Fruit fly (Drosophila melanogaster) whole organism: Measurements from ENCODE around the gene CG14329.

ENCODE experiments used
- CG8478 ChIP-seq: fragments of >200 bp; optimal IDR thresholded peaks from 2 replicates; lab custom pipeline; 2018; ENCODE audit warnings: inconsistent platforms
- Dll ChIP-seq: fragments of >200 bp; optimal IDR thresholded peaks from 2 replicates; lab custom pipeline; 2017
- EcR ChIP-seq, 2 experiments: fragments of >200 bp; optimal IDR thresholded peaks; 2 replicates each; lab custom pipeline; 2017; ENCODE audit warnings: missing biosample characterization in 2 of 2, missing genetic modification characterization in 2 of 2, missing genetic modification reagents in 2 of 2
- pan ChIP-seq: fragments of >200 bp; optimal IDR thresholded peaks from 2 replicates; lab custom pipeline; 2017
- psq ChIP-seq: fragments of >200 bp; optimal IDR thresholded peaks from 2 replicates; lab custom pipeline; 2017
- usp ChIP-seq: fragments of >200 bp; optimal IDR thresholded peaks from 2 replicates; lab custom pipeline; 2017; ENCODE audit warnings: missing biosample characterization, missing genetic modification characterization, mixed read lengths

The CG14329 gene

DNA sequence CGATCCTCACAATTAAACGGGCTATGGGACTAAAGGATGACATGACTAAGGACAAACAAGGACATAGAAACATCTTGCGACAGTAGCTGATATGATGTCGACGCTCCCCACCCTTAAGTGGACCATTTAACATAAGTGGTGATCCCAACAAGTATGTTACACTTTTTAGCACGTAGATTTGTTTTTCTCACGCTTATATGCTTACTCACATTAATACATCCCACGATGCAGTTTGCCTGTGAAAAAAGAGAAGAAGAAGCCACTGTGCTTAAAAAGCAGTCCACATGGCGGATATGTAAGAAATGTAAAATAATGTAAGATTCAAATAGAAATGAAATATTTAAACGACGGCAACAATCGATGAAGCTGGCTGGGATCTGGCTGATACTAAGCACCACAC is 5.9 kb downstream of the CG14329 start:
- TF ChIP-seq pan (lab: Kevin White, UChicago), result no peak
- no peak for TF ChIP-seq usp (GFP tag; lab: Kevin White, UChicago)
- TF ChIP-seq CG8478 (lab: Kevin White, UChicago), result no peak
- TF ChIP-seq Dll (lab: Kevin White, UChicago), result no peak
- no peak for TF ChIP-seq EcR (GFP tag; optimal IDR thresholded peaks at IDR 0.05; lab: Kevin White, UChicago)
- TF ChIP-seq psq (lab: Kevin White, UChicago), result no peak

- TF ChIP-seq usp (GFP tag; lab: Kevin White, UChicago) (no peak), CG8478 (lab: Kevin White, UChicago) (no peak), psq (lab: Kevin White, UChicago) (no peak), pan (lab: Kevin White, UChicago) (no peak), EcR (GFP tag; optimal IDR thresholded peaks at IDR 0.05; lab: Kevin White, UChicago) (no peak), Dll (lab: Kevin White, UChicago) (no peak)
These were observed 6.6 kb downstream of the CG14329 start for dm6 chr3R:17615746-17616145.

- TF ChIP-seq CG8478 (lab: Kevin White, UChicago) (no peak), EcR (GFP tag; optimal IDR thresholded peaks at IDR 0.05; lab: Kevin White, UChicago) (no peak), Dll (lab: Kevin White, UChicago) (no peak), usp (GFP tag; lab: Kevin White, UChicago) (no peak), psq (lab: Kevin White, UChicago) (no peak), pan (lab: Kevin White, UChicago) (no peak)
These were observed 7.4 kb downstream of the CG14329 start for dm6 chr3R:17616541-17616940.

DNA sequence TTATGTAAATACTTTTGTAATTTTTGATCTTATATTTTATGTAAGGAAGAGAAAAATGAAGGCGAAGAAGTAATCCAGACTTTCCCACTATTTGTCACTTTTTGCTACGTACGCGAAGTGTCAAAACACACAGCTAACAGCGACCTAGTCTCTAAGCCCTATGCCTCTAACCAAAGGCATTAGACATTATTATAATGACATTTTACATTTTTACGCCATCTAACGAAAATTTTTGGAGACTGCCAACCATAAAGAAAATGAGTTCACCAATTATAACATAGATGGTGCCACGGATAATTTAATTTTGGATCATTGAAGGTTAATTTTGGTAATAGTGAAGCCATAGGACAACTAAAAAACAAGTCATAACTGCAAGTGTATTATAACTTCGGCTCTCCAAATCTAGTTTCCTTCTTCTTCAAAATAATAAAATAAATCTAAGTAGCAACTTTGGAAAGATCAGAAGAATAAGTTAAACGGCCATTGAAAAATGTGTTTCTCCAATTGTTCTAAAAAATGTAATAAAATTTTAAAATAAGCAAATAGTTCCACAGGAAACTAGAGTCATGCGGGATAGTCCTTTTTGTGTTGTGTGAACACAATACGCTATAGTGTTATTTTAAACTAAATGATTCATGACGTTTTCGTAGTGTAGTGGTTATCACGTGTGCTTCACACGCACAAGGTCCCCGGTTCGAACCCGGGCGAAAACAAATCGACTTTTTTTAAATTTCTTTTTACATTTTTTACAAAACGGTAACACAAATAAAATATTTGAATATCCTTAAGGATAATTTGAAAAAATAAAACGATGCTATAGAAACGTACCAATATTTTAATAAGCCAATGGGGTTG is 8.2 kb downstream of the CG14329 start:
- TF ChIP-seq usp (GFP tag; lab: Kevin White, UChicago) (no peak), pan (lab: Kevin White, UChicago) (no peak), Dll (lab: Kevin White, UChicago) (no peak), CG8478 (lab: Kevin White, UChicago) (no peak), psq (lab: Kevin White, UChicago) (no peak), EcR (GFP tag; optimal IDR thresholded peaks at IDR 0.05; lab: Kevin White, UChicago) (no peak)

DNA sequence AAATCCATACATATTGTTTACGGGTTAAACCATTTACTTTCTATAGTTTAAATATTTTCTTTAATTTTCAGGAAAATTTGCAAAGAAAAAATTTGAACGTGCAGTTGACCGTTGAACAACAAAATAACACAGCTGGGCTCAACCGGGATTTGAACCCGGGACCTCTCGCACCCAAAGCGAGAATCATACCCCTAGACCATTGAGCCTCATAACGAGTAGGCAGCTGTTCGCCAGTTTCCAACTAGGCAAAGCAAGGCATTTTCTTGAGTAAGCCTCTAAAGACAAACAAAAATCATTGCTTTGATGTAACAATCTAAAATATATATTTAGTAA is 8.8 kb downstream of the CG14329 start:
- TF ChIP-seq Dll (lab: Kevin White, UChicago) (no peak), psq (lab: Kevin White, UChicago) (no peak), EcR (GFP tag; optimal IDR thresholded peaks at IDR 0.05; lab: Kevin White, UChicago) (no peak), usp (GFP tag; lab: Kevin White, UChicago) (no peak), CG8478 (lab: Kevin White, UChicago) (no peak), pan (lab: Kevin White, UChicago) (no peak)

- TF ChIP-seq pan (lab: Kevin White, UChicago) (no peak), psq (lab: Kevin White, UChicago) (no peak), usp (GFP tag; lab: Kevin White, UChicago) (no peak), EcR (GFP tag; optimal IDR thresholded peaks at IDR 0.05; lab: Kevin White, UChicago) (peak in 1 of 2 experiments; percentile 13), Dll (lab: Kevin White, UChicago) (no peak)
These were observed 9.6 kb downstream of the CG14329 start, which contains the start of the genes CG14324 and CG14326 for dm6 chr3R:17618699-17619150. Gene CG14324 (minus strand): TSS chr3R:17618799. Gene CG14326 (plus strand): TSS chr3R:17619100.

DNA sequence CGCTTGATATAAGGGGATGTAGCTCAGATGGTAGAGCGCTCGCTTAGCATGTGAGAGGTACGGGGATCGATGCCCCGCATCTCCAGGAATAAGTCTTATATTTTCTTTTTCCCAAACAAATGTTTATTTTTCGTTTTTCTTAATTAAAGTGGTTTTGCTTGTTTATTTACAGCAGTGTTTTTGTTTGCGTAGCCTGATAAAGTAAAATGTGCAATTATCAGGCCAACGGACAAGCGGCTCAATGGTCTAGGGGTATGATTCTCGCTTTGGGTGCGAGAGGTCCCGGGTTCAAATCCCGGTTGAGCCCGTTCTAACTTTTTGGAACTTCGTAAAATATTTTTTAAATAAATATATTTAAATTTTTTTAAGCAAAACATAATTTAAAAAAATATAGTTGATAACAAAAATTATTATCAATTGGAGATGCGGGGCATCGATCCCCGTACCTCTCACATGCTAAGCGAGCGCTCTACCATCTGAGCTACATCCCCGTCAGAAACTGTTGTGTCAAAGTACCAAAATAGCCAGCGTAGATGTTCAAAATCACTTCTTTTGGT is 10.6 kb downstream of the CG14329 start:
- no peak for TF ChIP-seq CG8478 (lab: Kevin White, UChicago)
- no peak for TF ChIP-seq Dll (lab: Kevin White, UChicago)
- TF ChIP-seq pan (lab: Kevin White, UChicago), result no peak
- no peak for TF ChIP-seq psq (lab: Kevin White, UChicago)
- TF ChIP-seq EcR (GFP tag; optimal IDR thresholded peaks at IDR 0.05; lab: Kevin White, UChicago), result no peak
- no peak for TF ChIP-seq usp (GFP tag; lab: Kevin White, UChicago)

- TF ChIP-seq CG8478 (lab: Kevin White, UChicago) (no peak), usp (GFP tag; lab: Kevin White, UChicago) (no peak), psq (lab: Kevin White, UChicago) (no peak), EcR (GFP tag; optimal IDR thresholded peaks at IDR 0.05; lab: Kevin White, UChicago) (no peak), pan (lab: Kevin White, UChicago) (no peak), Dll (lab: Kevin White, UChicago) (no peak)
These were observed 13.1 kb downstream of the CG14329 start, which contains the start of gene CG14323 for dm6 chr3R:17622062-17622766. Gene CG14323 (minus strand): TSS chr3R:17622112.

dm6 chr3R:17624549-17624948 is 15.4 kb downstream of the CG14329 start:
- TF ChIP-seq usp (GFP tag; lab: Kevin White, UChicago) (no peak), EcR (GFP tag; optimal IDR thresholded peaks at IDR 0.05; lab: Kevin White, UChicago) (no peak), CG8478 (lab: Kevin White, UChicago) (no peak), pan (lab: Kevin White, UChicago) (no peak), psq (lab: Kevin White, UChicago) (no peak)

- no peak for TF ChIP-seq usp (GFP tag; lab: Kevin White, UChicago)
- no peak for TF ChIP-seq CG8478 (lab: Kevin White, UChicago)
- TF ChIP-seq Dll (lab: Kevin White, UChicago), result no peak
- TF ChIP-seq psq (lab: Kevin White, UChicago), result no peak
- no peak for TF ChIP-seq pan (lab: Kevin White, UChicago)
- TF ChIP-seq EcR (GFP tag; optimal IDR thresholded peaks at IDR 0.05; lab: Kevin White, UChicago), result no peak
These were observed 15.8 kb downstream of the CG14329 start, which contains the start of gene AttD for dm6 chr3R:17624968-17625367. Gene AttD (plus strand): TSS chr3R:17625268.
